Worm (Caenorhabditis elegans): Measurements from ENCODE around the gene tsr-1.

tsr-1 gene

DNA sequence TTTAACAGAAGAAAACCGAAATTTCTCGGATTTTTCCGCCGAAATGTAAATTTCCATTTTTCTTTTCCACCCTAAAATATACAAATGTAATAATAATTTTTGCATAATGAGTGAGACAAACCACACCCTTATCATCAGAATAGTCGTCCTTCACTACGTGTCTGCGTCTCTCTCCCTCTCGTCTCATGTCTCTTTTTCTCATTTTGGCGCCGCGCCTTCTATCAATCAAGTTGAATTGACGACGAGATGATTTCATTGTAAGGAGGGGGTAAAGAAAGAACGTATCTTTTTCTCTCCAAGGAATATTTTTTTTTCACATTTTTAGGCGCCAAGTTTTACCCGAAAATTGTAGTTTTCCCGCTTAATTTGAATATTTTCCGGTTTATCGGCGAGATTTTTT lies 30.9 kb downstream of the tsr-1 start:
- TF ChIP-seq unc-55 (GFP tag; optimal IDR thresholded peaks at IDR 0.05): no peak
- no peak for TF ChIP-seq unc-62 (GFP tag; optimal IDR thresholded peaks at IDR 0.05)
- no peak for TF ChIP-seq nhr-6 (tag; optimal IDR thresholded peaks at IDR 0.05)
- no peak for TF ChIP-seq nhr-11 (tag; optimal IDR thresholded peaks at IDR 0.05)
- no peak for TF ChIP-seq nhr-23 (tag; optimal IDR thresholded peaks at IDR 0.05)
- no peak for TF ChIP-seq lin-39 (tag; optimal IDR thresholded peaks at IDR 0.05)
- TF ChIP-seq F13H6.1 (tag; optimal IDR thresholded peaks at IDR 0.05): no peak
- no peak for TF ChIP-seq nhr-237 (tag; optimal IDR thresholded peaks at IDR 0.05)
- no peak for TF ChIP-seq ztf-1 (GFP tag; conservative IDR thresholded peaks at IDR 0.05)
- no peak for TF ChIP-seq mdl-1 (tag; optimal IDR thresholded peaks at IDR 0.05)
- no peak for TF ChIP-seq ztf-11 (tag; optimal IDR thresholded peaks at IDR 0.05)
- peak; percentile 23 for TF ChIP-seq ceh-16 (tag; optimal IDR thresholded peaks at IDR 0.05)
- TF ChIP-seq ztf-4 (tag; optimal IDR thresholded peaks at IDR 0.05): no peak
- no peak for TF ChIP-seq nhr-12 (tag; optimal IDR thresholded peaks at IDR 0.05)
- TF ChIP-seq R02D3.7 (tag; optimal IDR thresholded peaks at IDR 0.05): no peak
- TF ChIP-seq mbf-1 (tag; optimal IDR thresholded peaks at IDR 0.05): no peak
- no peak for TF ChIP-seq snpc-4 (tag; optimal IDR thresholded peaks at IDR 0.05)
- no peak for TF ChIP-seq elt-1 (tag; optimal IDR thresholded peaks at IDR 0.05)
- peak; percentile 8 for TF ChIP-seq lin-13 (GFP tag; optimal IDR thresholded peaks at IDR 0.05)
- TF ChIP-seq nhr-77 (tag; optimal IDR thresholded peaks at IDR 0.05): no peak
- TF ChIP-seq ama-1 (optimal IDR thresholded peaks at IDR 0.05): no peak
- no peak for TF ChIP-seq gmeb-1 (tag; optimal IDR thresholded peaks at IDR 0.05)
- no peak for TF ChIP-seq aly-2 (tag; optimal IDR thresholded peaks at IDR 0.05)
- TF ChIP-seq sem-4 (tag; optimal IDR thresholded peaks at IDR 0.05): no peak
- no peak for TF ChIP-seq nhr-10 (tag; optimal IDR thresholded peaks at IDR 0.05)
- no peak for TF ChIP-seq elt-3 (tag; optimal IDR thresholded peaks at IDR 0.05)
- TF ChIP-seq blmp-1 (tag; optimal IDR thresholded peaks at IDR 0.05; ENCODE audit: insufficient read depth): no peak
- no peak for TF ChIP-seq Y55F3AM.14 (GFP tag; optimal IDR thresholded peaks at IDR 0.05)
- TF ChIP-seq crh-2 (tag; optimal IDR thresholded peaks at IDR 0.05): peak; percentile 36
- TF ChIP-seq lsy-2 (tag; optimal IDR thresholded peaks at IDR 0.05): no peak
- peak; percentile 13 for TF ChIP-seq C34F6.9 (tag; optimal IDR thresholded peaks at IDR 0.05)
- TF ChIP-seq nhr-25 (tag; optimal IDR thresholded peaks at IDR 0.05): peak; percentile 33
- TF ChIP-seq skn-1 (tag; optimal IDR thresholded peaks at IDR 0.05): no peak
- no peak for TF ChIP-seq zag-1 (tag; optimal IDR thresholded peaks at IDR 0.05)
- TF ChIP-seq lin-11 (tag; optimal IDR thresholded peaks at IDR 0.05): no peak
- no peak for TF ChIP-seq alr-1 (tag; optimal IDR thresholded peaks at IDR 0.05)
- TF ChIP-seq unc-39 (tag; optimal IDR thresholded peaks at IDR 0.05): no peak
- no peak for TF ChIP-seq nhr-21 (tag; optimal IDR thresholded peaks at IDR 0.05)
- peak; percentile 89 for TF ChIP-seq sma-9 (GFP tag; optimal IDR thresholded peaks at IDR 0.05)
- no peak for TF ChIP-seq sma-9 (tag; optimal IDR thresholded peaks at IDR 0.05)
- no peak for TF ChIP-seq ceh-82 (tag; optimal IDR thresholded peaks at IDR 0.05)
- TF ChIP-seq nhr-129 (tag; optimal IDR thresholded peaks at IDR 0.05): no peak
- no peak for TF ChIP-seq dmd-4 (tag; optimal IDR thresholded peaks at IDR 0.05)
- no peak for TF ChIP-seq peb-1 (tag; optimal IDR thresholded peaks at IDR 0.05)
- no peak for TF ChIP-seq egl-27 (tag; optimal IDR thresholded peaks at IDR 0.05)
- peak; percentile 31 for TF ChIP-seq fos-1 (tag; optimal IDR thresholded peaks at IDR 0.05)
- TF ChIP-seq ZK546.5 (tag; optimal IDR thresholded peaks at IDR 0.05): no peak
- peak; percentile 78 for TF ChIP-seq sma-3 (GFP tag; optimal IDR thresholded peaks at IDR 0.05)
- TF ChIP-seq mab-5 (tag; optimal IDR thresholded peaks at IDR 0.05): no peak

DNA sequence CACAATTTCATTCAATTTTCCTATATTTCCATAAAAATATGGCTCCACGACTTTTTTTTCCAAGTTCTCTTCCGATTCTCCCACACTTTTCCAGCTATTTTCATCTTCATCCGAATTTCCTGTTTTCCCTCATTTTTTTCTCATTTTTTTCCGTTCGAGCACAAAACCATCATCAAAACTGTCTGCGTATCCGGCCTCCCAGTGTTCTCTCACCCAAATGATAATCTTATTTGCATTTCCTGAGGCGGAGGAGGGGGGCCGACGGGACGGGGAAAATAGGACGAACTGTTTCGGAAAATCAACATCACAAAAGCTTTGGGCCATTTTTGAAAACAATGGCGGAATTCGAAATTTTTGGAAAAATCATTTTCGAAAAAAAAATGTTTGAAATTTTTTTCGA lies 32.9 kb downstream of the tsr-1 start:
- TF ChIP-seq sma-9 (GFP tag; optimal IDR thresholded peaks at IDR 0.05) (no peak), sma-9 (tag; optimal IDR thresholded peaks at IDR 0.05) (no peak), dmd-4 (tag; optimal IDR thresholded peaks at IDR 0.05) (no peak), lin-11 (tag; optimal IDR thresholded peaks at IDR 0.05) (no peak), ceh-16 (tag; optimal IDR thresholded peaks at IDR 0.05) (no peak), lin-39 (tag; optimal IDR thresholded peaks at IDR 0.05) (no peak), fos-1 (tag; optimal IDR thresholded peaks at IDR 0.05) (no peak), ztf-1 (GFP tag; conservative IDR thresholded peaks at IDR 0.05) (no peak), nhr-12 (tag; optimal IDR thresholded peaks at IDR 0.05) (no peak), unc-55 (GFP tag; optimal IDR thresholded peaks at IDR 0.05) (no peak), peb-1 (tag; optimal IDR thresholded peaks at IDR 0.05) (no peak), skn-1 (tag; optimal IDR thresholded peaks at IDR 0.05) (no peak), mdl-1 (tag; optimal IDR thresholded peaks at IDR 0.05) (no peak), sem-4 (tag; optimal IDR thresholded peaks at IDR 0.05) (no peak)

All from whole organism, L2 larva.